Worm (Caenorhabditis elegans): Measurements from ENCODE around the gene F54A3.6.

Gene F54A3.6

DNA sequence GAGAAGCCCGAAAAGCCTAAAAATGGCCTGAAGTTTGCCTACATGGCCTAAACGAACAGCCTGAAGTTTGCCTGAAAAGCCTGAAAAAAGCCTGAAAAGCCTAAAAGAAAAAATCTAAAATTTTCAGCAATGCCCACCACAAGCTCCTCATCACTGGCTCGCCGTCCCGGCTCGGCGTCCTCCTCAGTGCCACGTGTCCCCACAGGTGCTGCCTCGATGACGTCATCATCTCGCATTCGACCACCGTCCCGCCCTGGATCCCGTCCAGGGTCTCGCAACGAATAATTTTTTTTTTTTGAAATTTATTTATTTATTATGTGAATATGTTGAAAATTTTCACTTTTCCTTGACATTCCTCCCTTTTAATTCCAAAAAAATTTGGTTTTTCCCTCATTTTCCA is 21.4 kb upstream of the F54A3.6 start:
- TF ChIP-seq sptf-1 (tag; optimal IDR thresholded peaks at IDR 0.05) (no peak), nhr-2 (tag; optimal IDR thresholded peaks at IDR 0.05) (no peak), zip-8 (tag; optimal IDR thresholded peaks at IDR 0.05) (peak; percentile 60), mep-1 (tag; optimal IDR thresholded peaks at IDR 0.05) (no peak), blmp-1 (tag; optimal IDR thresholded peaks at IDR 0.05) (no peak)

DNA sequence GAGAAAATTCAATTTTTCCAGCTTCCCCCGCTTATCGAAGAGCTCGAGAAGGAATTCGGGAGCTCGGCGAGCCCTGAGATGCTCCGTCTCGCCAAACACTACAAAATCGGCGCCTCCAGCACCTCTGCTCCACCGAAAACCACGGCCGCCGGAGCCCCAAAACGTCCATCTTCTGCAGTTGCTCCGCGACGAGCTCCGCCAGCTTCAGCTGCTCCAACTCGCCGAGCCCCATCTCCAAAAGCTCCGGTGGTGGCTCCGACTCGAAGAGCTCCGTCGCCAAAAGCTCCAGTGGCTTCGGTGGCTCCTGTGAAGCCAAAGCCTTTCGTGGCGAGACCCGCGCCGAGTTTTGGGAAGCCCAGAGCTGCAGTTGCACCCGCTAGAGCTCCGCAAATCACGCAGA is 19.3 kb upstream of the F54A3.6 start:
- TF ChIP-seq cnd-1 (tag; optimal IDR thresholded peaks at IDR 0.05) (no peak), flh-1 (GFP tag; optimal IDR thresholded peaks at IDR 0.05) (no peak), sptf-1 (tag; optimal IDR thresholded peaks at IDR 0.05) (no peak), ceh-39 (tag; optimal IDR thresholded peaks at IDR 0.05) (no peak), lin-13 (tag; optimal IDR thresholded peaks at IDR 0.05) (no peak), zip-8 (tag; optimal IDR thresholded peaks at IDR 0.05) (no peak), sem-2 (GFP tag; optimal IDR thresholded peaks at IDR 0.05) (no peak), M03D4.4 (tag; optimal IDR thresholded peaks at IDR 0.05) (no peak), ham-2 (GFP tag; optimal IDR thresholded peaks at IDR 0.05) (no peak), lin-32 (GFP tag; optimal IDR thresholded peaks at IDR 0.05) (no peak), mab-5 (tag; optimal IDR thresholded peaks at IDR 0.05) (no peak), hlh-1 (tag; optimal IDR thresholded peaks at IDR 0.05) (no peak), unc-62 (GFP tag; optimal IDR thresholded peaks at IDR 0.05) (no peak), bed-3 (GFP tag; optimal IDR thresholded peaks at IDR 0.05) (no peak), elt-1 (tag; optimal IDR thresholded peaks at IDR 0.05; ENCODE audit: borderline replicate concordance, insufficient read depth) (no peak), nhr-28 (tag; optimal IDR thresholded peaks at IDR 0.05) (no peak), elt-3 (tag; optimal IDR thresholded peaks at IDR 0.05) (no peak), mls-2 (tag; optimal IDR thresholded peaks at IDR 0.05) (no peak), pha-4 (tag; optimal IDR thresholded peaks at IDR 0.05) (no peak)

DNA sequence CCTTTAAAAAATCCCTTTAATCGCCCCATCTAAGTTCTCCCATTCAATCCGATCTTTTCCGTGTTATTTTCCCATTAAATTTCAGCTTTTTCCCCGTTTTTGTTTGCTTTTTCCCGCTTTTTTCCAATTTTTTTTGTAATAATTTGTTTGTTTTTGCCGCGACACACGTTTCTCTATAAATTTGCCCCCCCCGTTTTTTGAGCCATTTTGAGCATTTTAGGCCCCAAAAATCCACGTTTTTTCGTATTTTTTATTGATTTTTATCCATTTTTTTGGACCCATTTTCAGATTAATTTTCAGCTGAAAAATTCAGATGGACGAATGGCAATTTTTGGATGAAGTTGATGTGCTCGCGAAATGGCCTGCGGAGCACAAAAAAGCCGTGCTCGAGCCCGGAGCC is 11.1 kb upstream of the F54A3.6 start, which contains the start of gene F54A3.2:
Gene F54A3.2 (plus strand): TSS at position 301 of the 400 bp plus-strand sequence.
- TF ChIP-seq ztf-11 (tag; optimal IDR thresholded peaks at IDR 0.05), result no peak
- no peak for TF ChIP-seq ceh-39 (tag; optimal IDR thresholded peaks at IDR 0.05)
- no peak for TF ChIP-seq nhr-76 (tag; optimal IDR thresholded peaks at IDR 0.05)
- TF ChIP-seq lin-32 (GFP tag; optimal IDR thresholded peaks at IDR 0.05), result no peak
- TF ChIP-seq nhr-2 (tag; optimal IDR thresholded peaks at IDR 0.05), result no peak
- TF ChIP-seq bed-3 (GFP tag; optimal IDR thresholded peaks at IDR 0.05), result no peak
- no peak for TF ChIP-seq unc-120 (tag; optimal IDR thresholded peaks at IDR 0.05; ENCODE audit: poor library complexity, severe bottlenecking)
- no peak for TF ChIP-seq sem-2 (GFP tag; optimal IDR thresholded peaks at IDR 0.05)
- no peak for TF ChIP-seq flh-1 (GFP tag; optimal IDR thresholded peaks at IDR 0.05)
- TF ChIP-seq mab-5 (tag; optimal IDR thresholded peaks at IDR 0.05), result no peak
- TF ChIP-seq drap-1 (GFP tag; optimal IDR thresholded peaks at IDR 0.05), result no peak
- no peak for TF ChIP-seq lin-13 (tag; optimal IDR thresholded peaks at IDR 0.05)
- TF ChIP-seq pha-4 (tag; optimal IDR thresholded peaks at IDR 0.05), result no peak
- TF ChIP-seq nhr-237 (tag; optimal IDR thresholded peaks at IDR 0.05), result no peak
- TF ChIP-seq snpc-4 (tag; optimal IDR thresholded peaks at IDR 0.05), result no peak
- no peak for TF ChIP-seq mep-1 (tag; optimal IDR thresholded peaks at IDR 0.05)
- no peak for TF ChIP-seq ham-2 (GFP tag; optimal IDR thresholded peaks at IDR 0.05)
- no peak for TF ChIP-seq unc-62 (GFP tag; optimal IDR thresholded peaks at IDR 0.05)
- TF ChIP-seq unc-39 (tag; optimal IDR thresholded peaks at IDR 0.05), result no peak
- no peak for TF ChIP-seq zip-8 (tag; optimal IDR thresholded peaks at IDR 0.05)

DNA sequence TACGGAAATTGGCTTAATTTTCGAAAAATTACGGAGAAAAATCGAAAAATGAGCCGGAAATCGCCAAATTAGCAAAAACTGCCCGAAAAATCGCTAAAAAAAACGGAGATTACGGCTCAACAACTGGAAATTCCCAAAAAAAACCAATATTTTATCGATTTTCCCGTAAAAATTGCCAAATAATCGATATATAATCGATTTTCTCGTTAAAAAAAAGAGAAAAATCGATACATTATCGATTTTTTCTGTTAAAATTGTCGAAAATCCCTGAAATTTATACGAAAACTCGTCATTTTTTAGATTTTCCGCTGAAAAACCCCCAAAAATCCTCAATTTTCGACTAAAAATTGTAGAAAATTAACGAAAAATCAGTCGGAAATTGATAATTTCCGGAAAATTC is 4.1 kb upstream of the F54A3.6 start:
- TF ChIP-seq ceh-39 (tag; optimal IDR thresholded peaks at IDR 0.05), result no peak

DNA sequence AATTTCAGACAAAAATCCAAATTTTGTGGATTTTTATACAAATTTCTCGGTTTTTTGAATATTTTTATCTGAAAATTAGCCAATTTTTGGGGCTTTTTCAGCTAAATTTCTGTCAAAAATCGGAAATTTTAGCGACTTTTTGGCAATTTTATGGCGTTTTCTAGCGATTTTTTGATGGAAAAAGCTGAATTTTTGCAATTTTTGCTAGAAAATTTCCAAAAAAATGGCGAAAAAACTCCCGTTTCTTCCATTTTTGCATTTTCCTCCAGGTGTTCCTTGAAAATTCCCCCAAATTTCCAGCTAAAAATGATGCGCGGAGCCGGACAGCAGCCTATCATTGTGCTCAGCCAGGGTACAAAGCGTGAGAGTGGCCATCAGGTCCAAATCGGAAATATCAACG is 970 bp upstream of the F54A3.6 start, which contains the start of gene cct-3:
Gene cct-3 (plus strand): TSS at position 301 of the 400 bp plus-strand sequence.
- TF ChIP-seq ces-1 (GFP tag; optimal IDR thresholded peaks at IDR 0.05), result no peak
- TF ChIP-seq snpc-4 (tag; optimal IDR thresholded peaks at IDR 0.05), result no peak
- no peak for TF ChIP-seq ceh-83 (GFP tag; optimal IDR thresholded peaks at IDR 0.05)
- no peak for TF ChIP-seq ham-2 (GFP tag; optimal IDR thresholded peaks at IDR 0.05)
- no peak for TF ChIP-seq nhr-76 (tag; optimal IDR thresholded peaks at IDR 0.05)
- TF ChIP-seq nhr-12 (tag; optimal IDR thresholded peaks at IDR 0.05), result no peak
- no peak for TF ChIP-seq lin-32 (GFP tag; optimal IDR thresholded peaks at IDR 0.05)
- TF ChIP-seq blmp-1 (tag; optimal IDR thresholded peaks at IDR 0.05), result no peak
- TF ChIP-seq M03D4.4 (tag; optimal IDR thresholded peaks at IDR 0.05), result no peak
- TF ChIP-seq ceh-39 (tag; optimal IDR thresholded peaks at IDR 0.05), result no peak
- no peak for TF ChIP-seq nhr-2 (tag; optimal IDR thresholded peaks at IDR 0.05)
- no peak for TF ChIP-seq nhr-28 (tag; optimal IDR thresholded peaks at IDR 0.05)
- TF ChIP-seq hlh-1 (tag; optimal IDR thresholded peaks at IDR 0.05), result no peak
- no peak for TF ChIP-seq unc-62 (GFP tag; optimal IDR thresholded peaks at IDR 0.05)
- no peak for TF ChIP-seq elt-3 (tag; optimal IDR thresholded peaks at IDR 0.05)
- no peak for TF ChIP-seq ceh-43 (GFP tag; optimal IDR thresholded peaks at IDR 0.05)
